Worm (Caenorhabditis elegans) whole organism, young adult: ENCODE measurements around the gene eea-1.

Experiments used
- B0019.2 ChIP-seq: fragments of 200-800 bp; sonication (Bioruptor generic); conservative IDR thresholded peaks from 2 replicates; pipeline ENCODE4 v1.3.6; 2022; ENCODE audit warnings: missing genetic modification reagents, missing genetic modification characterization, missing compliant biosample characterization
- B0261.1 ChIP-seq: sonication (generic microtip); optimal IDR thresholded peaks from 2 replicates; lab custom pipeline; 2016; ENCODE audit warnings: mild to moderate bottlenecking, missing genetic modification characterization, moderate library complexity, missing compliant biosample characterization
- D2030.7 ChIP-seq: fragments of 200-800 bp; sonication (Bioruptor generic); IDR thresholded peaks from 2 replicates; pipeline ENCODE4 v1.3.6; 2022; ENCODE audit warnings: missing genetic modification reagents, missing genetic modification characterization, missing compliant biosample characterization
- F22D6.2 ChIP-seq: sonication (generic microtip); optimal IDR thresholded peaks from 2 replicates; lab custom pipeline; 2016; ENCODE audit warnings: mild to moderate bottlenecking, missing genetic modification characterization, missing compliant biosample characterization
- F52B5.7 ChIP-seq: sonication (generic microtip); optimal IDR thresholded peaks from 2 replicates; lab custom pipeline; 2016; ENCODE audit warnings: mild to moderate bottlenecking, missing genetic modification characterization, missing compliant biosample characterization
- K11D2.4 ChIP-seq: fragments of 200-800 bp; sonication (Bioruptor generic); IDR thresholded peaks from 2 replicates; pipeline ENCODE4 v1.3.6; 2022; ENCODE audit warnings: missing genetic modification reagents, missing genetic modification characterization, missing compliant biosample characterization
- aptf-2 ChIP-seq: fragments of 200-800 bp; sonication (Bioruptor generic); conservative IDR thresholded peaks from 2 replicates; pipeline ENCODE4 v1.3.6; 2022; ENCODE audit warnings: missing genetic modification reagents, missing genetic modification characterization, missing compliant biosample characterization
- attf-3 ChIP-seq: fragments of 200-800 bp; sonication (Bioruptor generic); conservative IDR thresholded peaks from 2 replicates; pipeline ENCODE4 v1.3.6; 2022; ENCODE audit warnings: missing genetic modification reagents, missing genetic modification characterization, missing compliant biosample characterization
- attf-6 ChIP-seq: fragments of 200-800 bp; sonication (Bioruptor generic); IDR thresholded peaks from 2 replicates; pipeline ENCODE4 v1.3.6; 2022; ENCODE audit warnings: missing genetic modification reagents, missing genetic modification characterization, missing compliant biosample characterization
- ceh-79 ChIP-seq: sonication (generic microtip); optimal IDR thresholded peaks from 2 replicates; lab custom pipeline; 2017; ENCODE audit warnings: mild to moderate bottlenecking, missing genetic modification characterization, missing compliant biosample characterization
- dpl-1 ChIP-seq: fragments of 150-350 bp; optimal IDR thresholded peaks from 2 replicates; lab custom pipeline; 2014; ENCODE audit warnings: missing biosample characterization, missing genetic modification reagents, missing genetic modification characterization
- egl-18 ChIP-seq: fragments of 200-800 bp; sonication (Bioruptor generic); IDR thresholded peaks from 2 replicates; pipeline ENCODE4 v1.3.6; 2022; ENCODE audit warnings: missing genetic modification reagents, missing genetic modification characterization, missing compliant biosample characterization
- egrh-3 ChIP-seq: fragments of 200-800 bp; sonication (Bioruptor generic); IDR thresholded peaks from 2 replicates; pipeline ENCODE4 v1.3.6; 2022; ENCODE audit warnings: missing genetic modification reagents, missing genetic modification characterization, missing compliant biosample characterization
- him-1 ChIP-seq: sonication (generic microtip); optimal IDR thresholded peaks from 2 replicates; lab custom pipeline; 2016; ENCODE audit warnings: missing genotype, missing genetic modification reagents, missing genetic modification characterization, missing compliant biosample characterization
- hlh-12 ChIP-seq: sonication (generic microtip); optimal IDR thresholded peaks from 2 replicates; lab custom pipeline; 2016; ENCODE audit warnings: missing genetic modification characterization, missing compliant biosample characterization
- hlh-26 ChIP-seq: fragments of 200-800 bp; sonication (Bioruptor generic); conservative IDR thresholded peaks from 2 replicates; pipeline ENCODE4 v1.3.6; 2022; ENCODE audit warnings: missing genetic modification reagents, missing genetic modification characterization, missing compliant biosample characterization
- lin-40 ChIP-seq: sonication (generic microtip); optimal IDR thresholded peaks from 2 replicates; lab custom pipeline; 2016; ENCODE audit warnings: missing genetic modification characterization, mild to moderate bottlenecking, missing compliant biosample characterization, missing genotype, missing genetic modification reagents
- lir-1 ChIP-seq: fragments of 200-800 bp; sonication (Bioruptor generic); conservative IDR thresholded peaks from 2 replicates; pipeline ENCODE4 v1.3.6; 2022; ENCODE audit warnings: missing genetic modification reagents, missing genetic modification characterization, missing compliant biosample characterization
- lsl-1 ChIP-seq: fragments of 200-800 bp; sonication (Bioruptor generic); optimal IDR thresholded peaks from 2 replicates; lab custom pipeline; 2018; ENCODE audit warnings: mild to moderate bottlenecking, missing genetic modification characterization, moderate library complexity, missing compliant biosample characterization
- madf-8 ChIP-seq: fragments of 200-800 bp; sonication (Bioruptor generic); conservative IDR thresholded peaks from 2 replicates; pipeline ENCODE4 v1.3.6; 2022; ENCODE audit warnings: missing genetic modification reagents, missing genetic modification characterization, missing compliant biosample characterization
- nhr-179 ChIP-seq: sonication (generic microtip); optimal IDR thresholded peaks from 2 replicates; lab custom pipeline; 2016; ENCODE audit warnings: mild to moderate bottlenecking, missing genetic modification characterization, missing compliant biosample characterization
- rec-8 ChIP-seq, 2 experiments: sonication (generic microtip); optimal IDR thresholded peaks; 2 replicates each; lab custom pipeline; 2016; ENCODE audit warnings: mild to moderate bottlenecking in 2 of 2, missing genetic modification characterization in 2 of 2, missing genetic modification reagents in 2 of 2, missing genotype in 2 of 2, missing biosample characterization in 1 of 2, missing compliant biosample characterization in 1 of 2, moderate library complexity in 1 of 2
- rpc-1 ChIP-seq, 2 experiments: fragments of 150-350 bp in 1 of 2; sonication (generic microtip) in 1 of 2; optimal IDR thresholded peaks; 2 replicates each; lab custom pipeline; 2014 to 2018; ENCODE audit warnings: missing biosample characterization in 1 of 2, missing genetic modification characterization in 1 of 2, missing genetic modification reagents in 1 of 2, missing genotype in 1 of 2
- sdz-38 ChIP-seq: sonication (generic microtip); optimal IDR thresholded peaks from 2 replicates; lab custom pipeline; 2016; ENCODE audit warnings: missing genotype, missing genetic modification characterization, missing compliant biosample characterization
- snpc-3.4 ChIP-seq: sonication (generic microtip); optimal IDR thresholded peaks from 2 replicates; lab custom pipeline; 2017; ENCODE audit warnings: missing genetic modification characterization, mild to moderate bottlenecking, missing compliant biosample characterization, antibody characterized with exemption, moderate library complexity, missing genotype, missing genetic modification reagents
- tbp1 ChIP-seq: fragments of 200-800 bp; sonication (Bioruptor generic); optimal IDR thresholded peaks from 2 replicates; lab custom pipeline; 2018; ENCODE audit warnings: mild to moderate bottlenecking, missing genetic modification characterization, missing compliant biosample characterization
- tlf-1 ChIP-seq: fragments of 200-800 bp; sonication (Bioruptor generic); optimal IDR thresholded peaks from 2 replicates; lab custom pipeline; 2018; ENCODE audit warnings: mild to moderate bottlenecking, missing genetic modification characterization, missing compliant biosample characterization
- zim-3 ChIP-seq: sonication (generic microtip); optimal IDR thresholded peaks from 2 replicates; lab custom pipeline; 2017; ENCODE audit warnings: mild to moderate bottlenecking, missing genetic modification characterization, moderate library complexity, missing compliant biosample characterization
- ztf-18 ChIP-seq: sonication (generic microtip); optimal IDR thresholded peaks from 2 replicates; lab custom pipeline; 2016; ENCODE audit warnings: missing genotype, mild to moderate bottlenecking, missing genetic modification characterization, missing compliant biosample characterization
- ztf-25 ChIP-seq: fragments of 200-800 bp; sonication (Bioruptor generic); IDR thresholded peaks from 2 replicates; pipeline ENCODE4 v1.3.6; 2022; ENCODE audit warnings: missing genetic modification reagents, missing genetic modification characterization, missing compliant biosample characterization

The eea-1 gene

ce11 chrV:13529165-13529564 lies 32.0 kb upstream of the eea-1 start:
- TF ChIP-seq tlf-1 (GFP tag; lab: Kevin White, UChicago) = no peak
- TF ChIP-seq, all 124 proteins: peak for 0

ce11 chrV:13527236-13527635 lies 30.1 kb upstream of the eea-1 start:
- peak; percentile 86 for TF ChIP-seq attf-3 (GFP tag; lab: Robert Waterston, UW)

ce11 chrV:13523194-13523593 lies 26.0 kb upstream of the eea-1 start, which contains the start of gene R11G10.3:
Gene R11G10.3, plus strand, starts transcription at chrV:13523494.
- no peak for TF ChIP-seq nhr-179
- TF ChIP-seq hlh-26 (GFP tag; lab: Robert Waterston, UW) = no peak
- no peak for TF ChIP-seq sdz-38 (tag; lab: Kevin White, UChicago)
- no peak for TF ChIP-seq B0019.2 (GFP tag; lab: Robert Waterston, UW)
- no peak for TF ChIP-seq ztf-18 (tag; lab: Kevin White, UChicago)

ce11 chrV:13515115-13515514 lies 17.9 kb upstream of the eea-1 start, which contains the start of gene semi-1:
Gene semi-1, minus strand, starts transcription at chrV:13515215.
- TF ChIP-seq zim-3 (tag; lab: Kevin White, UChicago) (no peak), F22D6.2 (tag; lab: Kevin White, UChicago) (no peak), K11D2.4 (no peak), attf-6 (no peak), tbp1 (GFP tag; lab: Kevin White, UChicago) (no peak), hlh-12 (tag; lab: Kevin White, UChicago) (no peak), F52B5.7 (tag; lab: Kevin White, UChicago) (no peak), snpc-3.4 (tag; lab: Kevin White, UChicago) (no peak), lsl-1 (no peak), egl-18 (GFP tag; lab: Robert Waterston, UW) (no peak)

ce11 chrV:13512515-13512914 lies 15.3 kb upstream of the eea-1 start:
- TF ChIP-seq F22D6.2 (tag; lab: Kevin White, UChicago) = no peak

ce11 chrV:13511618-13512017 lies 14.4 kb upstream of the eea-1 start, which contains the start of gene avr-15:
Gene avr-15, minus strand, starts transcription at chrV:13511718.
- TF ChIP-seq aptf-2 (GFP tag; lab: Robert Waterston, UW) = no peak
- TF ChIP-seq dpl-1 (GFP tag; lab: Kevin White, UChicago) = no peak
- no peak for TF ChIP-seq lir-1 (GFP tag; lab: Robert Waterston, UW)
- no peak for TF ChIP-seq egrh-3 (GFP tag; lab: Robert Waterston, UW)
- TF ChIP-seq lin-40 (tag; lab: Kevin White, UChicago) = no peak
- no peak for TF ChIP-seq ceh-79

ce11 chrV:13509504-13509903 lies 12.3 kb upstream of the eea-1 start:
- TF ChIP-seq ztf-25 (GFP tag; lab: Robert Waterston, UW) (0 out of 2 replicates have a peak, but pooled peaks have one; percentile 63), madf-8 (GFP tag; lab: Robert Waterston, UW) (0 out of 2 replicates have a peak, but pooled peaks have one; percentile 17), rec-8 (tag; optimal IDR thresholded peaks at IDR 0.05; lab: Kevin White, UChicago) (peak in 1 of 2 experiments; percentile 13), tbp1 (GFP tag; lab: Kevin White, UChicago) (peak; percentile 80), B0261.1 (tag; lab: Kevin White, UChicago) (peak; percentile 56), rpc-1 (optimal IDR thresholded peaks at IDR 0.05; lab: Kevin White, UChicago) (peak; percentile 46), rpc-1 (tag; optimal IDR thresholded peaks at IDR 0.05; lab: Kevin White, UChicago) (peak; percentile 74), D2030.7 (GFP tag; lab: Robert Waterston, UW) (peak; percentile 40; the same call in 1 of the 2 replicates), him-1 (peak; percentile 11)
